Worm (Caenorhabditis elegans) whole organism, L2 larva: ENCODE data around the gene C44B7.7.

Experiments
- Y55F3AM.14 ChIP-seq: fragments of 200-800 bp; sonication (Bioruptor generic); optimal IDR thresholded peaks from 2 replicates; lab custom pipeline; 2018; ENCODE audit warnings: mild to moderate bottlenecking, missing genetic modification characterization, missing compliant biosample characterization
- fos-1 ChIP-seq: fragments of 150-350 bp; optimal IDR thresholded peaks from 2 replicates; lab custom pipeline; 2014; ENCODE audit warnings: missing biosample characterization, missing genetic modification characterization
- lin-39 ChIP-seq: fragments of 150-350 bp; optimal IDR thresholded peaks from 2 replicates; lab custom pipeline; 2014; ENCODE audit warnings: missing biosample characterization, missing genetic modification reagents, missing genetic modification characterization
- lsy-2 ChIP-seq, 2 experiments: fragments of 150-350 bp in 1 of 2; sonication (generic microtip) in 1 of 2; optimal IDR thresholded peaks; 2 replicates each; lab custom pipeline; 2014 to 2017; ENCODE audit warnings: missing biosample characterization in 2 of 2, missing genetic modification characterization in 2 of 2
- mbf-1 ChIP-seq: sonication (generic microtip); optimal IDR thresholded peaks from 2 replicates; lab custom pipeline; 2017; ENCODE audit warnings: missing biosample characterization, missing genetic modification characterization
- nhr-11 ChIP-seq: fragments of 150-350 bp; optimal IDR thresholded peaks from 2 replicates; lab custom pipeline; 2014; ENCODE audit warnings: missing biosample characterization, missing genetic modification characterization
- sem-4 ChIP-seq: fragments of 150-350 bp; optimal IDR thresholded peaks from 2 replicates; lab custom pipeline; 2014; ENCODE audit warnings: missing biosample characterization, missing genetic modification reagents, missing genetic modification characterization
- skn-1 ChIP-seq: sonication (generic microtip); optimal IDR thresholded peaks from 2 replicates; lab custom pipeline; 2017; ENCODE audit warnings: missing biosample characterization, missing genetic modification characterization
- unc-62 ChIP-seq: fragments of 150-350 bp; optimal IDR thresholded peaks from 2 replicates; lab custom pipeline; 2014; ENCODE audit warnings: missing biosample characterization, missing genetic modification reagents, missing genetic modification characterization
- ztf-11 ChIP-seq: sonication (generic microtip); optimal IDR thresholded peaks from 2 replicates; lab custom pipeline; 2017; ENCODE audit warnings: missing biosample characterization, missing genetic modification characterization

- TF ChIP-seq lsy-2 (tag; optimal IDR thresholded peaks at IDR 0.05; lab: Kevin White, UChicago): no peak
- no peak for TF ChIP-seq nhr-11 (tag; lab: Kevin White, UChicago)
- TF ChIP-seq fos-1 (tag; lab: Kevin White, UChicago): peak; percentile 29
- no peak for TF ChIP-seq unc-62
- TF ChIP-seq ztf-11 (tag; lab: Kevin White, UChicago): no peak
- TF ChIP-seq skn-1 (tag; lab: Kevin White, UChicago): no peak
- TF ChIP-seq mbf-1 (tag; lab: Kevin White, UChicago): no peak
- no peak for TF ChIP-seq Y55F3AM.14 (GFP tag; lab: Kevin White, UChicago)
- no peak for TF ChIP-seq lin-39 (tag; lab: Kevin White, UChicago)
- no peak for TF ChIP-seq sem-4
Measured at ce11 chrII:6831531-6832201, 48.3 kb downstream of the C44B7.7 start.
